Worm (Caenorhabditis elegans) whole organism, L2 larva: ENCODE measurements around the gene fbxb-6.

ENCODE experiments used
- F13H6.1 ChIP-seq: sonication (generic microtip); optimal IDR thresholded peaks from 2 replicates; lab custom pipeline; 2016; ENCODE audit warnings: missing genetic modification characterization, missing compliant biosample characterization
- ama-1 ChIP-seq: fragments of 150-350 bp; optimal IDR thresholded peaks from 2 replicates; lab custom pipeline; 2018; ENCODE audit warnings: inconsistent platforms
- dmd-4 ChIP-seq: sonication (generic microtip); optimal IDR thresholded peaks from 2 replicates; lab custom pipeline; 2017; ENCODE audit warnings: missing biosample characterization, missing genetic modification characterization
- fos-1 ChIP-seq: fragments of 150-350 bp; optimal IDR thresholded peaks from 2 replicates; lab custom pipeline; 2014; ENCODE audit warnings: missing biosample characterization, missing genetic modification characterization
- nhr-10 ChIP-seq: sonication (generic microtip); optimal IDR thresholded peaks from 2 replicates; lab custom pipeline; 2017; ENCODE audit warnings: missing biosample characterization, missing genetic modification characterization
- nhr-11 ChIP-seq: fragments of 150-350 bp; optimal IDR thresholded peaks from 2 replicates; lab custom pipeline; 2014; ENCODE audit warnings: missing biosample characterization, missing genetic modification characterization
- nhr-129 ChIP-seq: fragments of 150-350 bp; optimal IDR thresholded peaks from 2 replicates; lab custom pipeline; 2014; ENCODE audit warnings: missing biosample characterization, missing genetic modification characterization
- nhr-21 ChIP-seq: fragments of 150-350 bp; optimal IDR thresholded peaks from 2 replicates; lab custom pipeline; 2014; ENCODE audit warnings: missing biosample characterization, missing genetic modification characterization
- nhr-237 ChIP-seq: fragments of 150-350 bp; optimal IDR thresholded peaks from 2 replicates; lab custom pipeline; 2014; ENCODE audit warnings: missing biosample characterization, missing genetic modification characterization
- nhr-25 ChIP-seq: fragments of 150-350 bp; sonication (generic microtip); optimal IDR thresholded peaks from 3 replicates; lab custom pipeline; 2014; ENCODE audit warnings: missing biosample characterization, missing genetic modification characterization
- peb-1 ChIP-seq: fragments of 150-350 bp; optimal IDR thresholded peaks from 2 replicates; lab custom pipeline; 2014; ENCODE audit warnings: missing biosample characterization, missing genetic modification characterization
- unc-39 ChIP-seq: fragments of 150-350 bp; optimal IDR thresholded peaks from 2 replicates; lab custom pipeline; 2014; ENCODE audit warnings: missing biosample characterization, missing genetic modification characterization
- ztf-11 ChIP-seq: sonication (generic microtip); optimal IDR thresholded peaks from 2 replicates; lab custom pipeline; 2017; ENCODE audit warnings: missing biosample characterization, missing genetic modification characterization

DNA sequence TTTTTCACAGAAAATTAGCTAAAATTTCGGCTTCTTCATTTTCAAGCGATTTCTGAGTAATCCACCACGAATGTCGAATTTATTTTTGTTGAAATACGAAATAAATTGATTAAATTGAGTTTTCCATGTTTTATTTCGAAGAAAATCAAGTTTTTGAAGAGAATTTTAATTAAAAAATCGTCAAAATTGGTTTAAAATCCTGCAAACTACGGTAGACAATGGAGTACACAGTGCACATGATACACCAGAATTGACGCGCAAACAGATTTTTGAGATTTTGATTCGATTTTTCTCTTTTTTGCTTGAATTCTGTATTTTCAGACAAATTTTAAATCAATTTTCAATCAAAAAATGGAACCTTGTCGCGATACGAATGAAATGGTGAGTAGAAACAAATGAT lies 31.3 kb upstream of the fbxb-6 start, which contains the start of gene F59H6.14:
- no peak for TF ChIP-seq nhr-10 (tag; lab: Kevin White, UChicago)
- TF ChIP-seq F13H6.1 (tag; lab: Kevin White, UChicago), result no peak
- TF ChIP-seq ama-1 (lab: Kevin White, UChicago), result no peak
- no peak for TF ChIP-seq unc-39 (tag; lab: Kevin White, UChicago)
- TF ChIP-seq nhr-129, result no peak
- TF ChIP-seq ztf-11 (tag; lab: Kevin White, UChicago), result no peak
- no peak for TF ChIP-seq nhr-25 (tag; lab: Kevin White, UChicago)
- TF ChIP-seq fos-1 (tag; lab: Kevin White, UChicago), result no peak
- no peak for TF ChIP-seq nhr-237 (tag; lab: Kevin White, UChicago)
- TF ChIP-seq dmd-4, result no peak
- TF ChIP-seq nhr-21 (tag; lab: Kevin White, UChicago), result no peak
- no peak for TF ChIP-seq peb-1 (tag; lab: Kevin White, UChicago)
- no peak for TF ChIP-seq nhr-11 (tag; lab: Kevin White, UChicago)
